Worm (Caenorhabditis elegans) whole organism, young adult: Measurements from ENCODE around the gene R13H9.6.

Experiments
- B0261.1 ChIP-seq: sonication (generic microtip); optimal IDR thresholded peaks from 2 replicates; lab custom pipeline; 2016; ENCODE audit warnings: mild to moderate bottlenecking, missing genetic modification characterization, moderate library complexity, missing compliant biosample characterization
- F49E8.2 ChIP-seq: sonication (generic microtip); optimal IDR thresholded peaks from 3 replicates; lab custom pipeline; 2017; ENCODE audit warnings: missing genetic modification characterization, mild to moderate bottlenecking, missing compliant biosample characterization, antibody characterized with exemption, moderate library complexity; ENCODE audit not compliant: insufficient read depth
- F57C9.4 ChIP-seq: sonication (generic microtip); optimal IDR thresholded peaks from 2 replicates; lab custom pipeline; 2017; ENCODE audit warnings: mild to moderate bottlenecking, missing genetic modification characterization, missing compliant biosample characterization
- Y67H2A.10 ChIP-seq: fragments of 200-800 bp; sonication (Bioruptor generic); conservative IDR thresholded peaks from 2 replicates; pipeline ENCODE4 v1.3.6; 2022; ENCODE audit warnings: missing genetic modification reagents, missing genetic modification characterization, missing compliant biosample characterization
- Y95B8A.8 ChIP-seq: fragments of 200-800 bp; sonication (Bioruptor generic); IDR thresholded peaks from 2 replicates; pipeline ENCODE4 v1.3.6; 2022; ENCODE audit warnings: missing genetic modification reagents, missing genetic modification characterization, missing compliant biosample characterization
- attf-6 ChIP-seq: fragments of 200-800 bp; sonication (Bioruptor generic); IDR thresholded peaks from 2 replicates; pipeline ENCODE4 v1.3.6; 2022; ENCODE audit warnings: missing genetic modification reagents, missing genetic modification characterization, missing compliant biosample characterization
- bed-2 ChIP-seq: fragments of 200-800 bp; sonication (Bioruptor generic); IDR thresholded peaks from 2 replicates; pipeline ENCODE4 v1.3.6; 2022; ENCODE audit warnings: missing genetic modification reagents, missing genetic modification characterization, missing compliant biosample characterization
- ceh-79 ChIP-seq: sonication (generic microtip); optimal IDR thresholded peaks from 2 replicates; lab custom pipeline; 2017; ENCODE audit warnings: mild to moderate bottlenecking, missing genetic modification characterization, missing compliant biosample characterization
- dox-1 ChIP-seq: fragments of 200-800 bp; sonication (Bioruptor generic); IDR thresholded peaks from 2 replicates; pipeline ENCODE4 v1.3.6; 2022; ENCODE audit warnings: missing genetic modification reagents, missing genetic modification characterization, missing compliant biosample characterization
- dpff-1 ChIP-seq: sonication (generic microtip); optimal IDR thresholded peaks from 2 replicates; lab custom pipeline; 2017; ENCODE audit warnings: mild to moderate bottlenecking, missing genetic modification characterization, missing compliant biosample characterization
- hlh-26 ChIP-seq: fragments of 200-800 bp; sonication (Bioruptor generic); conservative IDR thresholded peaks from 2 replicates; pipeline ENCODE4 v1.3.6; 2022; ENCODE audit warnings: missing genetic modification reagents, missing genetic modification characterization, missing compliant biosample characterization
- hmg-20 ChIP-seq: fragments of 200-800 bp; sonication (Bioruptor generic); IDR thresholded peaks from 2 replicates; pipeline ENCODE4 v1.3.6; 2022; ENCODE audit warnings: missing genetic modification reagents, missing genetic modification characterization, missing compliant biosample characterization
- let-526 ChIP-seq: fragments of 200-800 bp; sonication (Bioruptor generic); IDR thresholded peaks from 2 replicates; pipeline ENCODE4 v1.3.6; 2022; ENCODE audit warnings: missing genetic modification reagents, missing genetic modification characterization, missing compliant biosample characterization
- lsy-27 ChIP-seq: sonication (generic microtip); optimal IDR thresholded peaks from 2 replicates; lab custom pipeline; 2017; ENCODE audit warnings: missing genetic modification characterization, mild to moderate bottlenecking, missing compliant biosample characterization, antibody characterized with exemption, missing genotype, borderline replicate concordance; ENCODE audit not compliant: insufficient read depth
- madf-3 ChIP-seq: fragments of 200-800 bp; sonication (Bioruptor generic); IDR thresholded peaks from 2 replicates; pipeline ENCODE4 v1.3.6; 2022; ENCODE audit warnings: missing genetic modification reagents, missing genetic modification characterization, missing compliant biosample characterization
- nhr-120 ChIP-seq: fragments of 200-800 bp; sonication (Bioruptor generic); IDR thresholded peaks from 2 replicates; pipeline ENCODE4 v1.3.6; 2022; ENCODE audit warnings: missing genetic modification characterization, missing compliant biosample characterization
- sdz-38 ChIP-seq: sonication (generic microtip); optimal IDR thresholded peaks from 2 replicates; lab custom pipeline; 2016; ENCODE audit warnings: missing genotype, missing genetic modification characterization, missing compliant biosample characterization
- snpc-1.1 ChIP-seq: sonication (generic microtip); optimal IDR thresholded peaks from 2 replicates; lab custom pipeline; 2017; ENCODE audit warnings: missing genetic modification characterization, mild to moderate bottlenecking, missing compliant biosample characterization, antibody characterized with exemption, moderate library complexity, missing genotype, missing genetic modification reagents; ENCODE audit not compliant: insufficient read depth
- tbp1 ChIP-seq: fragments of 200-800 bp; sonication (Bioruptor generic); optimal IDR thresholded peaks from 2 replicates; lab custom pipeline; 2018; ENCODE audit warnings: mild to moderate bottlenecking, missing genetic modification characterization, missing compliant biosample characterization
- unc-130 ChIP-seq: sonication (generic microtip); optimal IDR thresholded peaks from 2 replicates; lab custom pipeline; 2016; ENCODE audit warnings: missing genetic modification reagents, missing genetic modification characterization, missing compliant biosample characterization
- xnd-1 ChIP-seq: sonication (generic microtip); optimal IDR thresholded peaks from 2 replicates; lab custom pipeline; 2016; ENCODE audit warnings: missing genotype, missing genetic modification reagents, missing genetic modification characterization, missing compliant biosample characterization
- ztf-28 ChIP-seq: fragments of 200-800 bp; sonication (Bioruptor generic); IDR thresholded peaks from 2 replicates; pipeline ENCODE4 v1.3.6; 2022; ENCODE audit warnings: missing genetic modification reagents, missing genetic modification characterization, missing compliant biosample characterization

Gene R13H9.6

ce11 chrIV:5033276-5033675, 35.2 kb downstream of the R13H9.6 start, which contains the start of gene C09B9.4 (continued):
- TF ChIP-seq dpff-1 (tag; lab: Kevin White, UChicago): no peak

- TF ChIP-seq bed-2 (no peak), Y95B8A.8 (GFP tag; lab: Robert Waterston, UW) (no peak), hmg-20 (GFP tag; lab: Robert Waterston, UW) (no peak)
- TF ChIP-seq, all 124 proteins: peak for 0
Measured at ce11 chrIV:5031346-5031745, 37.1 kb downstream of the R13H9.6 start.

ce11 chrIV:5028978-5029377, 39.5 kb downstream of the R13H9.6 start, which contains the start of the genes best-6 and C09B9.2:
Gene best-6, minus strand, starts transcription at chrIV:5029078.
Gene C09B9.2, plus strand, starts transcription at chrIV:5029291.
- TF ChIP-seq Y67H2A.10 (GFP tag; lab: Robert Waterston, UW) (no peak), attf-6 (GFP tag; lab: Robert Waterston, UW) (no peak), tbp1 (GFP tag; lab: Kevin White, UChicago) (no peak), F49E8.2 (tag; lab: Kevin White, UChicago) (no peak), B0261.1 (tag; lab: Kevin White, UChicago) (no peak), xnd-1 (tag; lab: Kevin White, UChicago) (no peak)

ce11 chrIV:5025646-5026045, 42.8 kb downstream of the R13H9.6 start, which contains the start of gene C09B9.85:
Gene C09B9.85, minus strand, starts transcription at chrIV:5025746.
- no peak for TF ChIP-seq snpc-1.1 (tag; lab: Kevin White, UChicago)
- no peak for TF ChIP-seq ztf-28
- no peak for TF ChIP-seq nhr-120 (GFP tag; lab: Robert Waterston, UW)
- TF ChIP-seq ceh-79 (tag; lab: Kevin White, UChicago): no peak
- no peak for TF ChIP-seq dox-1
- TF ChIP-seq let-526 (GFP tag; lab: Robert Waterston, UW): no peak
- no peak for TF ChIP-seq F57C9.4 (tag; lab: Kevin White, UChicago)
- TF ChIP-seq sdz-38 (tag; lab: Kevin White, UChicago): no peak

- TF ChIP-seq hlh-26 (GFP tag; lab: Robert Waterston, UW) (no peak), lsy-27 (tag; lab: Kevin White, UChicago) (no peak), F57C9.4 (tag; lab: Kevin White, UChicago) (no peak), madf-3 (GFP tag; lab: Robert Waterston, UW) (no peak), unc-130 (GFP tag; lab: Kevin White, UChicago) (no peak)
Measured at ce11 chrIV:5020533-5020932, 47.9 kb downstream of the R13H9.6 start, which contains the start of gene T28H11.8. Gene T28H11.8, minus strand, starts transcription at chrIV:5020633.
